Worm (Caenorhabditis elegans) whole organism, dauer: ENCODE results near the gene znf-622.

Source experiments
- unc-62 ChIP-seq: sonication (generic microtip); optimal IDR thresholded peaks from 2 replicates; lab custom pipeline; 2017; ENCODE audit warnings: missing biosample characterization, missing genetic modification reagents, missing genetic modification characterization

Gene znf-622

DNA sequence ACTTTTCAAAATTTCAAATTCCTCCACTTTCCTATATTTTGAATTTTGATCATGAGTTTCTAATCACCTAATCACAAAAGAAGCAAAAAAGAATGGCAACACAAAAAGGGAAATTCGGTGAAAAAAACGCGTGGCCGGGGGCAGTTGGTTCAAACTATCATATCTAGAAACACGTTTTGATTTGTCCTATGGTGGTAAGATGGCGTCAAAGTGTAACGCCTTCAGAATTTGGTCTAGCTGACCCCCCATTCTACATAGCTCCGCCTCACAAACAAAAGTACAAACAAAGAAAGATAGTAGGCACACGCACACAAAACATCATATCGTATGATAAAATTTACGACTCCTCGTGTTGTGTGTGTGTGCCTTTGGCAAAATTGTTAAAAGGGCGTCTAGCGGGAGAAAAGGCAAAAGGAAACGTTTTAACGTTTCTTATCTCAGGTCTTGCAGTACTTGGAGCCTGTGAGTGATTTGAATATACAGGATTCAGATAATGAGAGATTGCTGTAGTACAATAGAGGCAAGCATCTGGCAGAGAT lies 40.6 kb downstream of the znf-622 start:
- TF ChIP-seq unc-62 (GFP tag; lab: Kevin White, UChicago): no peak

DNA sequence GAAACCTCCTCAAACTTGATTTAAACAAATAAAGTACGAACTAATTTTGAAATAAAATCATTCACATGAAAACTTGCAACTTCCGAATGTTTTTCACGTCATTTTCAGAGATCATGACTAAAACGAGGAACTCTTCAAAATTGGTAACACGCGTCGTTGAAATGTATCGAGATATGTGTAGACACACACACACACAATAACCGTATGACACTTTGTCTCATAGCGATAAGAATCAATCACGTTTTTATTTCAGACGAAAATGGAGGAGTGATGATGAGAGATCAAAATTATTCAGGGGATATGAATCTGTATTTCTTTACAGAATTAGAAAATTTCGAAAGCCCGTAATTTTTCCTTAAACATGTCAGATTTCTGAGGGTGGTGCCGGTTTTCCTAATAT lies 41.3 kb downstream of the znf-622 start:
- no peak for TF ChIP-seq unc-62 (GFP tag; lab: Kevin White, UChicago)

DNA sequence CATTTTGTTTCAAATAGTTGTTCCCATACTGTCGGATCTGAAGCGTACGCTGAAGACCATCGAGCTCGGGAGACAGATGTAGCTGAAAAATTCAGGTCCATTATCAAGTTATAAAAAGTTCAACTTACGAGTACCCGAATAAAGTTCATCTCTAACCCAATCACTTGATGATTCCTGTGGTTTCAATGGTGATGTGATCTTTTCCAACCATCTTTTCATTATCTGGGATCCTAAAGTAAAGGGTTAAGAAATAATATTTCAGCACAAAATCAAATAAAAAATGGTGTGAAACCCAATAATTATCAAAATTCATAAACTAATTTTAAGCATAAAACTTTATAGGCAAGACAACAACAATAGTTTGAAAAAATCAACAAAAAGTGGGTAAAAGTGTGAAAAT lies 45.8 kb downstream of the znf-622 start, which contains the start of gene C05D11.8:
TSS of gene C05D11.8 (minus strand) at position 101 of the 400 bp plus-strand sequence.
- no peak for TF ChIP-seq unc-62 (GFP tag; lab: Kevin White, UChicago)

DNA sequence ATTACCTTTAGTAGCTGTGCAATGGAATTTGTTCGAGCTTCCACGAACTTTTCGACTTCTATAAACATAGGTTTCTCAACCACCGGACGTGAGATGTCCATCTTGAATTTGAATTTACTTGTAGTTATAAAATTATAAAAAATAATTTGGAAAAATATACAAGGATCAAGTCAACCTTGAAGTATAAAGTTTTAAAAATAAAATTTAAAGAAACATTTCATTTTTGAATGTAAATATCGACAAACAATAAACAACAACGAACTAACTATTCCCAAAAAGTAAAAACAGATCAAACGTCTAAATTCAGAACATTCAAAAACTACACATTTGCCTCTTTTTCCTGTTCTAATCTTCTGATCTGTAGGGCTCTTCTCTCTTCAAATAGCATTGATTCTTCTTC lies 49.4 kb downstream of the znf-622 start, which contains the start of gene popl-1:
TSS of gene popl-1 (minus strand) at position 101 of the 400 bp plus-strand sequence.
- no peak for TF ChIP-seq unc-62 (GFP tag; lab: Kevin White, UChicago)

DNA sequence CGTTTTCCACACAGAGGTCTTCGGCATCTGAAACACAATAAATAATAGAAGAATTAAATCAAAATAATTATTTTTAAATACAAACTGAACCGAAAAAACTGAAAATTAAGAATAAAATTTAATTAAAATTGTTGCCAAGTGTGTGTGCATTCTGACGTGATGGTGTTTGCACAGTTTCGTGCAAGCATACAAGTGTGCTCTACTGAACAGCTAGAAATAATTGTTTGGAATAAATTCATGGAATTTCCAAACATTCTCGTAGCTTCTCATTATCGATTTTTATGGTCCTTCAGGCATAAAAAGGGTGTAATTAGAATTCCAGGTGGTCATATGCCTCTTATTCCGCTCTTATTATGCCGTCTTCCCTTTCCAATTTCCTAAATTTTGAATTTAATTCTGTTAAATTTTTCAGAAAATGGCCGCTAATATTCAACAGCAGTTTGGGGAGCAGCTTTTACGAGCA lies 50.4 kb downstream of the znf-622 start, which contains the start of the genes mrps-17 and txdc-9:
TSS of gene mrps-17 (minus strand) at position 33 of the 463 bp plus-strand sequence.
TSS of gene txdc-9 (plus strand) at position 413 of the 463 bp plus-strand sequence.
- no peak for TF ChIP-seq unc-62 (GFP tag; lab: Kevin White, UChicago)
